Worm (Caenorhabditis elegans): Measurements from ENCODE around the gene fbxa-141.

The fbxa-141 gene

ce11 chrX:14492441-14492840, 20.3 kb downstream of the fbxa-141 start:
- TF ChIP-seq ztf-16 (tag; optimal IDR thresholded peaks at IDR 0.05) (no peak), pqm-1 (tag; optimal IDR thresholded peaks at IDR 0.05) (no peak), Y22D7AL.16 (tag; optimal IDR thresholded peaks at IDR 0.05) (no peak)

- TF ChIP-seq unc-3 (GFP tag; conservative IDR thresholded peaks at IDR 0.05) (no peak), unc-3 (tag; optimal IDR thresholded peaks at IDR 0.05) (no peak), ceh-14 (tag; optimal IDR thresholded peaks at IDR 0.05) (no peak), fkh-6 (tag; optimal IDR thresholded peaks at IDR 0.05) (no peak), zip-5 (tag; optimal IDR thresholded peaks at IDR 0.05) (no peak), nfya-1 (tag; optimal IDR thresholded peaks at IDR 0.05) (peak; percentile 16), Y22D7AL.16 (tag; optimal IDR thresholded peaks at IDR 0.05) (no peak), pha-4 (tag; optimal IDR thresholded peaks at IDR 0.05) (no peak), ztf-16 (tag; optimal IDR thresholded peaks at IDR 0.05) (no peak), tbx-7 (tag; optimal IDR thresholded peaks at IDR 0.05) (no peak), T23F11.4 (GFP tag; optimal IDR thresholded peaks at IDR 0.05) (no peak), ceh-6 (GFP tag; optimal IDR thresholded peaks at IDR 0.05) (no peak), ceh-48 (tag; optimal IDR thresholded peaks at IDR 0.05) (no peak), hlh-15 (tag; optimal IDR thresholded peaks at IDR 0.05) (no peak), ceh-22 (tag; optimal IDR thresholded peaks at IDR 0.05) (no peak), pag-3 (tag; optimal IDR thresholded peaks at IDR 0.05; ENCODE audit: borderline replicate concordance) (no peak), tbx-2 (tag; optimal IDR thresholded peaks at IDR 0.05) (no peak), ceh-18 (tag; optimal IDR thresholded peaks at IDR 0.05) (no peak), syd-9 (tag; optimal IDR thresholded peaks at IDR 0.05) (no peak), C38D4.7 (GFP tag; optimal IDR thresholded peaks at IDR 0.05) (no peak), hlh-6 (tag; optimal IDR thresholded peaks at IDR 0.05) (no peak), ceh-30 (tag; optimal IDR thresholded peaks at IDR 0.05) (no peak), nhr-11 (tag; optimal IDR thresholded peaks at IDR 0.05) (no peak), lim-6 (tag; optimal IDR thresholded peaks at IDR 0.05) (no peak), rnt-1 (tag; optimal IDR thresholded peaks at IDR 0.05) (no peak), dmd-4 (tag; optimal IDR thresholded peaks at IDR 0.05; ENCODE audit: borderline replicate concordance) (peak; percentile 14), hlh-13 (GFP tag; optimal IDR thresholded peaks at IDR 0.05) (no peak), F13H6.1 (tag; optimal IDR thresholded peaks at IDR 0.05) (no peak), ttx-3 (tag; optimal IDR thresholded peaks at IDR 0.05) (no peak), che-1 (tag; optimal IDR thresholded peaks at IDR 0.05) (no peak), sox-4 (tag; optimal IDR thresholded peaks at IDR 0.05) (no peak), unc-55 (GFP tag; optimal IDR thresholded peaks at IDR 0.05) (no peak), pat-9 (tag; optimal IDR thresholded peaks at IDR 0.05) (no peak), sox-2 (GFP tag; IDR thresholded peaks at IDR 0.05) (peak; percentile 55; the same call in 1 of the 2 replicates), npax-4 (tag; optimal IDR thresholded peaks at IDR 0.05) (no peak), pha-2 (tag; optimal IDR thresholded peaks at IDR 0.05) (no peak), eyg-1 (tag; optimal IDR thresholded peaks at IDR 0.05) (no peak), ceh-45 (GFP tag; IDR thresholded peaks at IDR 0.05) (no peak), unc-42 (tag; optimal IDR thresholded peaks at IDR 0.05) (peak; percentile 3), unc-86 (tag; optimal IDR thresholded peaks at IDR 0.05) (no peak), C08G9.2 (tag; optimal IDR thresholded peaks at IDR 0.05) (no peak), mec-3 (tag; optimal IDR thresholded peaks at IDR 0.05; ENCODE audit: borderline replicate concordance) (no peak), pros-1 (tag; optimal IDR thresholded peaks at IDR 0.05) (no peak), ceh-31 (tag; optimal IDR thresholded peaks at IDR 0.05) (no peak), fax-1 (tag; optimal IDR thresholded peaks at IDR 0.05) (no peak), nhr-232 (tag; optimal IDR thresholded peaks at IDR 0.05) (no peak), ceh-34 (tag; optimal IDR thresholded peaks at IDR 0.05) (no peak), ref-2 (tag; optimal IDR thresholded peaks at IDR 0.05) (peak; percentile 38), hlh-30 (tag; optimal IDR thresholded peaks at IDR 0.05; ENCODE audit: insufficient read depth) (no peak), hlh-8 (tag; optimal IDR thresholded peaks at IDR 0.05) (no peak), ahr-1 (tag; optimal IDR thresholded peaks at IDR 0.05) (no peak)
Measured at ce11 chrX:14491103-14491502, 21.6 kb downstream of the fbxa-141 start.
